Fruit fly (Drosophila melanogaster) whole organism, embryonic: ENCODE measurements around the gene Mocs1.

Experiments
- Antp ChIP-seq: fragments of 200-800 bp; sonication (Bioruptor generic); optimal IDR thresholded peaks from 3 replicates; lab custom pipeline; 2016; ENCODE audit warnings: missing biosample characterization, missing genetic modification characterization
- Asciz ChIP-seq: fragments of 200-800 bp; sonication (Bioruptor generic); optimal IDR thresholded peaks from 2 replicates; lab custom pipeline; 2017; ENCODE audit warnings: missing biosample characterization, mild to moderate bottlenecking, missing genetic modification characterization, missing genetic modification reagents
- CG10274 ChIP-seq: fragments of 200-800 bp; sonication (Bioruptor generic); optimal IDR thresholded peaks from 3 replicates; lab custom pipeline; 2017; ENCODE audit warnings: missing biosample characterization, mild to moderate bottlenecking, missing genetic modification characterization
- CG10543 ChIP-seq: fragments of 200-800 bp; sonication (Bioruptor generic); optimal IDR thresholded peaks from 3 replicates; lab custom pipeline; 2017; ENCODE audit warnings: missing biosample characterization, mild to moderate bottlenecking, missing genetic modification characterization, moderate library complexity
- CG11560 ChIP-seq: fragments of 200-800 bp; sonication (Bioruptor generic); IDR thresholded peaks from 3 replicates; pipeline ENCODE4 v1.3.6; 2022; ENCODE audit warnings: missing biosample characterization, missing genetic modification characterization
- CG12769 ChIP-seq: fragments of 200-800 bp; sonication (Bioruptor generic); optimal IDR thresholded peaks from 2 replicates; lab custom pipeline; 2019; ENCODE audit warnings: missing biosample characterization, mild to moderate bottlenecking, missing genetic modification characterization, moderate library complexity
- CG13894 ChIP-seq: fragments of 200-800 bp; sonication (Bioruptor generic); optimal IDR thresholded peaks from 3 replicates; lab custom pipeline; 2018; ENCODE audit warnings: missing biosample characterization, mild to moderate bottlenecking, missing genetic modification characterization, moderate library complexity
- CG14014 ChIP-seq: fragments of 200-800 bp; sonication (Bioruptor generic); IDR thresholded peaks from 2 replicates; pipeline ENCODE4 v1.3.6; 2022; ENCODE audit warnings: missing biosample characterization, missing genetic modification characterization
- CG15269 ChIP-seq: fragments of 200-800 bp; sonication (Bioruptor generic); optimal IDR thresholded peaks from 2 replicates; lab custom pipeline; 2018; ENCODE audit warnings: missing biosample characterization, mild to moderate bottlenecking, missing genetic modification characterization, moderate library complexity
- CG15514 ChIP-seq: fragments of 200-800 bp; sonication (Bioruptor generic); optimal IDR thresholded peaks from 3 replicates; lab custom pipeline; 2017; ENCODE audit warnings: missing biosample characterization, missing genetic modification characterization, mild to moderate bottlenecking, moderate library complexity, missing genetic modification reagents
- CG17568 ChIP-seq: fragments of 200-800 bp; sonication (Bioruptor generic); optimal IDR thresholded peaks from 2 replicates; lab custom pipeline; 2018; ENCODE audit warnings: missing biosample characterization, mild to moderate bottlenecking, missing genetic modification characterization, moderate library complexity
- CG17912 ChIP-seq: fragments of 200-800 bp; sonication (Bioruptor generic); optimal IDR thresholded peaks from 2 replicates; lab custom pipeline; 2018; ENCODE audit warnings: missing biosample characterization, mild to moderate bottlenecking, missing genetic modification characterization
- CG2120 ChIP-seq: fragments of 200-800 bp; sonication (Bioruptor generic); optimal IDR thresholded peaks from 3 replicates; lab custom pipeline; 2016; ENCODE audit warnings: missing biosample characterization, missing genetic modification characterization
- CG34376 ChIP-seq: fragments of 200-800 bp; sonication (Bioruptor generic); optimal IDR thresholded peaks from 2 replicates; lab custom pipeline; 2018; ENCODE audit warnings: missing biosample characterization, mild to moderate bottlenecking, missing genetic modification characterization
- CG3995 ChIP-seq: fragments of 200-800 bp; sonication (Bioruptor generic); optimal IDR thresholded peaks from 3 replicates; lab custom pipeline; 2016; ENCODE audit warnings: missing biosample characterization, missing genetic modification characterization
- CG4820 ChIP-seq: fragments of 200-800 bp; sonication (Bioruptor generic); optimal IDR thresholded peaks from 3 replicates; lab custom pipeline; 2016; ENCODE audit warnings: missing biosample characterization, missing genetic modification characterization
- CG5180 ChIP-seq: fragments of 200-800 bp; sonication (Bioruptor generic); optimal IDR thresholded peaks from 3 replicates; lab custom pipeline; 2017; ENCODE audit warnings: missing biosample characterization, missing genetic modification characterization, mild to moderate bottlenecking, moderate library complexity, missing genetic modification reagents
- CG6683 ChIP-seq: fragments of 200-800 bp; sonication (Bioruptor generic); optimal IDR thresholded peaks from 2 replicates; lab custom pipeline; 2017; ENCODE audit warnings: missing biosample characterization, mild to moderate bottlenecking, missing genetic modification characterization, missing genetic modification reagents
- CG6854 ChIP-seq: fragments of 200-800 bp; sonication (Bioruptor generic); optimal IDR thresholded peaks from 3 replicates; lab custom pipeline; 2017; ENCODE audit warnings: missing biosample characterization, mild to moderate bottlenecking, missing genetic modification characterization
- CG7745 ChIP-seq: fragments of 200-800 bp; sonication (Bioruptor generic); optimal IDR thresholded peaks from 2 replicates; lab custom pipeline; 2018; ENCODE audit warnings: missing biosample characterization, mild to moderate bottlenecking, missing genetic modification characterization, moderate library complexity
- CG7987 ChIP-seq: fragments of 200-800 bp; sonication (Bioruptor generic); optimal IDR thresholded peaks from 2 replicates; lab custom pipeline; 2018; ENCODE audit warnings: missing biosample characterization, mild to moderate bottlenecking, missing genetic modification characterization, moderate library complexity
- Dek ChIP-seq: fragments of 200-800 bp; sonication (Bioruptor generic); optimal IDR thresholded peaks from 3 replicates; lab custom pipeline; 2019; ENCODE audit warnings: missing biosample characterization, mild to moderate bottlenecking, missing genetic modification characterization, moderate library complexity
- Drgx ChIP-seq: fragments of 200-800 bp; sonication (Bioruptor generic); IDR thresholded peaks from 2 replicates; pipeline ENCODE4 v1.3.6; 2022; ENCODE audit warnings: missing biosample characterization, missing genetic modification characterization
- Fer1 ChIP-seq: fragments of 200-800 bp; sonication (Bioruptor generic); optimal IDR thresholded peaks from 2 replicates; lab custom pipeline; 2017; ENCODE audit warnings: missing biosample characterization, mild to moderate bottlenecking, missing genetic modification characterization
- Jarid2 ChIP-seq: fragments of 200-800 bp; sonication (Bioruptor generic); optimal IDR thresholded peaks from 3 replicates; lab custom pipeline; 2017; ENCODE audit warnings: mild to moderate bottlenecking, missing biosample characterization, missing genetic modification reagents, missing genetic modification characterization
- Lim3 ChIP-seq: fragments of 200-800 bp; sonication (Bioruptor generic); IDR thresholded peaks from 2 replicates; pipeline ENCODE4 v1.3.6; 2022; ENCODE audit warnings: missing biosample characterization, missing genetic modification characterization
- MTF-1 ChIP-seq: fragments of 200-800 bp; sonication (Bioruptor generic); optimal IDR thresholded peaks from 2 replicates; lab custom pipeline; 2018; ENCODE audit warnings: missing biosample characterization, mild to moderate bottlenecking, missing genetic modification characterization, borderline replicate concordance
- Med ChIP-seq: fragments of 200-800 bp; sonication (Bioruptor generic); peaks from one replicate; lab custom pipeline; 2016; ENCODE audit warnings: missing biosample characterization, missing genetic modification characterization, mild to moderate bottlenecking, inconsistent platforms, moderate library complexity
- Meics ChIP-seq: fragments of 200-800 bp; sonication (Bioruptor generic); optimal IDR thresholded peaks from 2 replicates; lab custom pipeline; 2017; ENCODE audit warnings: missing biosample characterization, mild to moderate bottlenecking, missing genetic modification characterization
- Nf-YB ChIP-seq: fragments of 200-800 bp; sonication (Bioruptor generic); optimal IDR thresholded peaks from 3 replicates; lab custom pipeline; 2019; ENCODE audit warnings: missing biosample characterization, mild to moderate bottlenecking, missing genetic modification characterization, moderate library complexity
- Tbp ChIP-seq: fragments of >200 bp; optimal IDR thresholded peaks from 2 replicates; lab custom pipeline; 2018; ENCODE audit warnings: missing biosample characterization, missing genetic modification characterization
- ap ChIP-seq: fragments of 200-800 bp; sonication (Bioruptor generic); IDR thresholded peaks from 2 replicates; pipeline ENCODE4 v1.3.6; 2022; ENCODE audit warnings: missing biosample characterization, missing genetic modification characterization
- chinmo ChIP-seq: fragments of 200-800 bp; sonication (Bioruptor generic); IDR thresholded peaks from 4 replicates; pipeline ENCODE4 v1.3.6; 2022; ENCODE audit warnings: missing biosample characterization, missing genetic modification characterization; ENCODE audit not compliant: partially characterized antibody
- dmrt99B ChIP-seq: fragments of 200-800 bp; sonication (Bioruptor generic); optimal IDR thresholded peaks from 2 replicates; lab custom pipeline; 2018; ENCODE audit warnings: missing biosample characterization, mild to moderate bottlenecking, missing genetic modification characterization, moderate library complexity
- dysf ChIP-seq: fragments of 200-800 bp; sonication (Bioruptor generic); IDR thresholded peaks from 3 replicates; pipeline ENCODE4 v1.3.6; 2022; ENCODE audit warnings: missing biosample characterization, missing genetic modification characterization
- eyg ChIP-seq: fragments of 200-800 bp; sonication (Bioruptor generic); optimal IDR thresholded peaks from 3 replicates; lab custom pipeline; 2016; ENCODE audit warnings: missing biosample characterization, missing genetic modification characterization
- gce ChIP-seq: fragments of 200-800 bp; sonication (Bioruptor generic); IDR thresholded peaks from 3 replicates; pipeline ENCODE4 v1.3.6; 2022; ENCODE audit warnings: missing biosample characterization, missing genetic modification characterization
- hbn ChIP-seq: fragments of 200-800 bp; sonication (Bioruptor generic); IDR thresholded peaks from 2 replicates; pipeline ENCODE4 v1.3.6; 2022; ENCODE audit warnings: missing biosample characterization, missing genetic modification characterization; ENCODE audit not compliant: partially characterized antibody
- lab ChIP-seq: fragments of 200-800 bp; sonication (Bioruptor generic); optimal IDR thresholded peaks from 3 replicates; lab custom pipeline; 2017; ENCODE audit warnings: missing biosample characterization, missing genetic modification characterization, mild to moderate bottlenecking, moderate library complexity, missing genetic modification reagents
- luna ChIP-seq: fragments of 200-800 bp; sonication (Bioruptor generic); optimal IDR thresholded peaks from 2 replicates; lab custom pipeline; 2016; ENCODE audit warnings: missing biosample characterization, missing genetic modification characterization
- nau ChIP-seq: fragments of 200-800 bp; sonication (Bioruptor generic); optimal IDR thresholded peaks from 3 replicates; lab custom pipeline; 2017; ENCODE audit warnings: missing biosample characterization, mild to moderate bottlenecking, missing genetic modification characterization, missing genetic modification reagents
- odd ChIP-seq: fragments of 200-800 bp; sonication (Bioruptor generic); optimal IDR thresholded peaks from 2 replicates; lab custom pipeline; 2017; ENCODE audit warnings: missing biosample characterization, mild to moderate bottlenecking, missing genetic modification characterization
- pfk ChIP-seq: fragments of 200-800 bp; sonication (Bioruptor generic); optimal IDR thresholded peaks from 2 replicates; lab custom pipeline; 2018; ENCODE audit warnings: missing biosample characterization, mild to moderate bottlenecking, missing genetic modification characterization, moderate library complexity
- rib ChIP-seq: fragments of 200-800 bp; sonication (Bioruptor generic); IDR thresholded peaks from 2 replicates; pipeline ENCODE4 v1.3.6; 2022; ENCODE audit warnings: missing biosample characterization, missing genetic modification characterization
- schlank ChIP-seq: fragments of 200-800 bp; sonication (Bioruptor generic); optimal IDR thresholded peaks from 2 replicates; lab custom pipeline; 2018; ENCODE audit warnings: missing biosample characterization, mild to moderate bottlenecking, missing genetic modification characterization
- scrt ChIP-seq: fragments of 200-800 bp; sonication (Bioruptor generic); optimal IDR thresholded peaks from 2 replicates; lab custom pipeline; 2018; ENCODE audit warnings: missing biosample characterization, mild to moderate bottlenecking, missing genetic modification characterization, moderate library complexity
- sob ChIP-seq: fragments of 200-800 bp; sonication (Bioruptor generic); IDR thresholded peaks from 2 replicates; pipeline ENCODE4 v1.3.6; 2022; ENCODE audit warnings: missing biosample characterization, missing genetic modification characterization
- stc ChIP-seq: fragments of 200-800 bp; sonication (Bioruptor generic); IDR thresholded peaks from 2 replicates; pipeline ENCODE4 v1.3.6; 2022; ENCODE audit warnings: missing biosample characterization, missing genetic modification characterization
- sug ChIP-seq: fragments of 200-800 bp; optimal IDR thresholded peaks from 2 replicates; lab custom pipeline; 2019; ENCODE audit warnings: missing biosample characterization, mild to moderate bottlenecking, missing genetic modification characterization, moderate library complexity
- zfh1 ChIP-seq: fragments of 200-800 bp; sonication (Bioruptor generic); IDR thresholded peaks from 3 replicates; pipeline ENCODE4 v1.3.6; 2022; ENCODE audit warnings: missing biosample characterization, missing genetic modification characterization

Gene Mocs1

dm6 chr3L:11049414-11049813, 20.9 kb upstream of the Mocs1 start:
- no peak for TF ChIP-seq CG10274 (GFP tag; lab: Kevin White, UChicago)
- peak; percentile 28 for TF ChIP-seq CG15269 (tag; lab: Kevin White, UChicago)
- TF ChIP-seq scrt (GFP tag; lab: Kevin White, UChicago): peak; percentile 42
- peak; percentile 51; the same call in 1 of the 2 replicates for TF ChIP-seq rib (GFP tag; lab: Robert Waterston, UW)
- no peak for TF ChIP-seq CG7745
- TF ChIP-seq Jarid2: peak; percentile 21
- TF ChIP-seq nau (GFP tag; lab: Kevin White, UChicago): peak; percentile 45
- peak; percentile 13; the same call in 1 of the 2 replicates for TF ChIP-seq CG14014
- peak; percentile 66 for TF ChIP-seq CG34376
- peak; percentile 34 for TF ChIP-seq Asciz (GFP tag; lab: Kevin White, UChicago)
- TF ChIP-seq CG17912 (GFP tag; lab: Kevin White, UChicago): peak; percentile 18
- TF ChIP-seq Drgx: no peak
- no peak for TF ChIP-seq CG4820 (GFP tag; lab: Kevin White, UChicago)
- peak; percentile 3 for TF ChIP-seq luna (GFP tag; lab: Kevin White, UChicago)
- TF ChIP-seq stc (GFP tag; lab: Robert Waterston, UW): no peak
- TF ChIP-seq CG2120 (GFP tag; lab: Kevin White, UChicago): peak; percentile 11
- TF ChIP-seq Nf-YB (GFP tag; lab: Kevin White, UChicago): no peak
- TF ChIP-seq dysf (GFP tag; lab: Robert Waterston, UW): no peak
- TF ChIP-seq eyg (GFP tag; lab: Kevin White, UChicago): peak; percentile 4
- no peak for TF ChIP-seq ap
- peak; percentile 54 for TF ChIP-seq CG13894 (tag; lab: Kevin White, UChicago)
- TF ChIP-seq schlank (tag; lab: Kevin White, UChicago): peak; percentile 38
- TF ChIP-seq CG6854: peak; percentile 36
- peak; percentile 54 for TF ChIP-seq CG12769 (tag; lab: Kevin White, UChicago)
- no peak for TF ChIP-seq chinmo
- TF ChIP-seq Tbp (GFP tag; lab: Kevin White, UChicago): no peak
- peak; percentile 86 for TF ChIP-seq Fer1
- TF ChIP-seq Lim3 (GFP tag; lab: Robert Waterston, UW): no peak
- TF ChIP-seq sob: peak; percentile 45; the same call in 1 of the 2 replicates
- TF ChIP-seq sug (tag; lab: Kevin White, UChicago): peak; percentile 60
- peak; percentile 27 for TF ChIP-seq CG6683 (GFP tag; lab: Kevin White, UChicago)
- TF ChIP-seq gce: no peak
- TF ChIP-seq CG10543: peak; percentile 78
- peak; percentile 5 for TF ChIP-seq dmrt99B (tag; lab: Kevin White, UChicago)
- no peak for TF ChIP-seq hbn
- peak; percentile 29 for TF ChIP-seq odd (GFP tag; lab: Kevin White, UChicago)
- TF ChIP-seq zfh1 (GFP tag; lab: Robert Waterston, UW): no peak
- peak; percentile 72 for TF ChIP-seq CG15514 (GFP tag; lab: Kevin White, UChicago)
- TF ChIP-seq pfk (GFP tag; lab: Kevin White, UChicago): peak; percentile 28
- no peak for TF ChIP-seq CG11560 (tag; lab: Robert Waterston, UW)
- peak; percentile 43 for TF ChIP-seq MTF-1 (GFP tag; lab: Kevin White, UChicago)
- peak; percentile 54 for TF ChIP-seq Meics (GFP tag; lab: Kevin White, UChicago)
- TF ChIP-seq lab (GFP tag; lab: Kevin White, UChicago): peak; percentile 87
- peak; percentile 51 for TF ChIP-seq CG5180 (GFP tag; lab: Kevin White, UChicago)
- TF ChIP-seq Dek (tag; lab: Kevin White, UChicago): no peak
- peak; percentile 4 for TF ChIP-seq CG3995 (GFP tag; lab: Kevin White, UChicago)
- peak; percentile 42 for TF ChIP-seq Med (GFP tag; lab: Kevin White, UChicago)
- TF ChIP-seq CG7987 (GFP tag; lab: Kevin White, UChicago): peak; percentile 75
- peak; percentile 27 for TF ChIP-seq CG17568
- TF ChIP-seq Antp (GFP tag; lab: Kevin White, UChicago): no peak
